Fruit fly (Drosophila melanogaster): ENCODE results near the gene CG7860.

DNA sequence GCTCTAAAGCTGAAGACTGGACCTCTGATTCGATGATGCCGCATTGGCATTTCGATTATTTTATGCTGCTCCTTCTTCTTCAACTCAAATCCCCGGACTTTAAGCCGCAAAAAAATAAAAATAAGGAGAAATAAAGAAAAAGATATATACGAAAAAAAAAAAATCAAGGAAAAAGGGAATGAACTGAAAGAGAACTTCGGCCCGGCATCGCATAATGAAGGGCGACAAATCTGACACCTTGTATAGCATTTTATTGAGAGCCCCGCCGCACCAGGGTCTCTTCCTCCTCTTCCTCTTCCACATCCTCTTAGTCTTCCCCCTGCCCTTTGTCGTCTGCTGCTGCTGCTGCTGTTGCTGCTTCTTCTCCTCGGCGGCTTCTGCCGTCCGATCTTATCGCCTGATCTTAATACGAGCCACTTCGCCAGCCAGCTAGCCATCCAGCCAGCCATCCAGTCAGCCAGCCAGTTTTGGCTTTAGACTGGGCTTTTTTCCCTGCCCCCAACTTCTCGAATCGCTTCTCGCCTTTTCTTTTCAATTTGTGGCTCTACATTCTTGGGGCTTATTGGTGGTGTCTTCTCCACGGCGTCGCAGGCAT lies 40.1 kb downstream of the CG7860 start:
- TF ChIP-seq CG8301 (tag; optimal IDR thresholded peaks at IDR 0.05) (no peak), Snoo (tag; optimal IDR thresholded peaks at IDR 0.05) (peak; percentile 4), CG15710 (tag; optimal IDR thresholded peaks at IDR 0.05) (peak; percentile 17), Ets98B (GFP tag; IDR thresholded peaks at IDR 0.05) (no peak), EcR (GFP tag; optimal IDR thresholded peaks at IDR 0.05) (peak; percentile 77), CG10348 (GFP tag; IDR thresholded peaks at IDR 0.05) (no peak), CG13204 (GFP tag; optimal IDR thresholded peaks at IDR 0.05) (peak; percentile 70), Pif1A (GFP tag; optimal IDR thresholded peaks at IDR 0.05) (no peak), CG17806 (tag; optimal IDR thresholded peaks at IDR 0.05) (no peak), CG34367 (tag; optimal IDR thresholded peaks at IDR 0.05) (no peak), fd96Ca (GFP tag; IDR thresholded peaks at IDR 0.05) (no peak), Pif1B (GFP tag; optimal IDR thresholded peaks at IDR 0.05) (no peak), CG9948 (tag; optimal IDR thresholded peaks at IDR 0.05) (no peak), CG32121 (GFP tag; IDR thresholded peaks at IDR 0.05) (no peak)

All from whole organism, pupa.